Worm (Caenorhabditis elegans) whole organism, L2 larva: ENCODE measurements around the gene C09B9.2.

Source experiments
- C34F6.9 ChIP-seq: fragments of 150-350 bp; optimal IDR thresholded peaks from 2 replicates; lab custom pipeline; 2014; ENCODE audit warnings: missing biosample characterization, missing genetic modification characterization
- Y55F3AM.14 ChIP-seq: fragments of 200-800 bp; sonication (Bioruptor generic); optimal IDR thresholded peaks from 2 replicates; lab custom pipeline; 2018; ENCODE audit warnings: mild to moderate bottlenecking, missing genetic modification characterization, missing compliant biosample characterization
- alr-1 ChIP-seq: fragments of 150-350 bp; optimal IDR thresholded peaks from 2 replicates; lab custom pipeline; 2014; ENCODE audit warnings: missing biosample characterization, missing genetic modification characterization
- aly-2 ChIP-seq: fragments of 150-350 bp; optimal IDR thresholded peaks from 2 replicates; lab custom pipeline; 2014; ENCODE audit warnings: missing biosample characterization, missing genetic modification characterization
- ama-1 ChIP-seq: fragments of 150-350 bp; optimal IDR thresholded peaks from 2 replicates; lab custom pipeline; 2018; ENCODE audit warnings: inconsistent platforms
- blmp-1 ChIP-seq: sonication (generic microtip); optimal IDR thresholded peaks from 2 replicates; lab custom pipeline; 2017; ENCODE audit warnings: missing genetic modification characterization, mild to moderate bottlenecking, missing compliant biosample characterization, antibody characterized with exemption, moderate library complexity; ENCODE audit not compliant: insufficient read depth
- ceh-16 ChIP-seq: fragments of 150-350 bp; optimal IDR thresholded peaks from 2 replicates; lab custom pipeline; 2014; ENCODE audit warnings: missing biosample characterization, missing genetic modification characterization
- crh-2 ChIP-seq: sonication (generic microtip); optimal IDR thresholded peaks from 2 replicates; lab custom pipeline; 2017; ENCODE audit warnings: missing biosample characterization, missing genetic modification characterization
- dmd-4 ChIP-seq: sonication (generic microtip); optimal IDR thresholded peaks from 2 replicates; lab custom pipeline; 2017; ENCODE audit warnings: missing biosample characterization, missing genetic modification characterization
- egl-27 ChIP-seq: sonication (generic microtip); optimal IDR thresholded peaks from 3 replicates; lab custom pipeline; 2017; ENCODE audit warnings: missing biosample characterization, missing genetic modification reagents, missing genetic modification characterization
- elt-1 ChIP-seq: fragments of 150-350 bp; optimal IDR thresholded peaks from 2 replicates; lab custom pipeline; 2014; ENCODE audit warnings: missing biosample characterization, missing genetic modification characterization
- elt-3 ChIP-seq: sonication (generic microtip); optimal IDR thresholded peaks from 2 replicates; lab custom pipeline; 2017; ENCODE audit warnings: missing biosample characterization, missing genetic modification characterization
- fos-1 ChIP-seq: fragments of 150-350 bp; optimal IDR thresholded peaks from 2 replicates; lab custom pipeline; 2014; ENCODE audit warnings: missing biosample characterization, missing genetic modification characterization
- gmeb-1 ChIP-seq: fragments of 150-350 bp; optimal IDR thresholded peaks from 2 replicates; lab custom pipeline; 2014; ENCODE audit warnings: missing biosample characterization, missing genetic modification characterization
- lin-39 ChIP-seq: fragments of 150-350 bp; optimal IDR thresholded peaks from 2 replicates; lab custom pipeline; 2014; ENCODE audit warnings: missing biosample characterization, missing genetic modification reagents, missing genetic modification characterization
- lsy-2 ChIP-seq, 2 experiments: fragments of 150-350 bp in 1 of 2; sonication (generic microtip) in 1 of 2; optimal IDR thresholded peaks; 2 replicates each; lab custom pipeline; 2014 to 2017; ENCODE audit warnings: missing biosample characterization in 2 of 2, missing genetic modification characterization in 2 of 2
- mab-5 ChIP-seq: fragments of 150-350 bp; optimal IDR thresholded peaks from 2 replicates; lab custom pipeline; 2014; ENCODE audit warnings: missing biosample characterization, missing genetic modification characterization
- mbf-1 ChIP-seq: sonication (generic microtip); optimal IDR thresholded peaks from 2 replicates; lab custom pipeline; 2017; ENCODE audit warnings: missing biosample characterization, missing genetic modification characterization
- nhr-10 ChIP-seq: sonication (generic microtip); optimal IDR thresholded peaks from 2 replicates; lab custom pipeline; 2017; ENCODE audit warnings: missing biosample characterization, missing genetic modification characterization
- nhr-11 ChIP-seq: fragments of 150-350 bp; optimal IDR thresholded peaks from 2 replicates; lab custom pipeline; 2014; ENCODE audit warnings: missing biosample characterization, missing genetic modification characterization
- nhr-21 ChIP-seq: fragments of 150-350 bp; optimal IDR thresholded peaks from 2 replicates; lab custom pipeline; 2014; ENCODE audit warnings: missing biosample characterization, missing genetic modification characterization
- nhr-237 ChIP-seq: fragments of 150-350 bp; optimal IDR thresholded peaks from 2 replicates; lab custom pipeline; 2014; ENCODE audit warnings: missing biosample characterization, missing genetic modification characterization
- nhr-25 ChIP-seq: fragments of 150-350 bp; sonication (generic microtip); optimal IDR thresholded peaks from 3 replicates; lab custom pipeline; 2014; ENCODE audit warnings: missing biosample characterization, missing genetic modification characterization
- nhr-77 ChIP-seq: fragments of 150-350 bp; optimal IDR thresholded peaks from 2 replicates; lab custom pipeline; 2014; ENCODE audit warnings: missing biosample characterization, missing genetic modification characterization
- peb-1 ChIP-seq: fragments of 150-350 bp; optimal IDR thresholded peaks from 2 replicates; lab custom pipeline; 2014; ENCODE audit warnings: missing biosample characterization, missing genetic modification characterization
- sem-4 ChIP-seq: fragments of 150-350 bp; optimal IDR thresholded peaks from 2 replicates; lab custom pipeline; 2014; ENCODE audit warnings: missing biosample characterization, missing genetic modification reagents, missing genetic modification characterization
- skn-1 ChIP-seq: sonication (generic microtip); optimal IDR thresholded peaks from 2 replicates; lab custom pipeline; 2017; ENCODE audit warnings: missing biosample characterization, missing genetic modification characterization
- snpc-4 ChIP-seq: fragments of 150-350 bp; optimal IDR thresholded peaks from 2 replicates; lab custom pipeline; 2014; ENCODE audit warnings: missing biosample characterization, missing genetic modification characterization
- unc-39 ChIP-seq: fragments of 150-350 bp; optimal IDR thresholded peaks from 2 replicates; lab custom pipeline; 2014; ENCODE audit warnings: missing biosample characterization, missing genetic modification characterization
- unc-55 ChIP-seq: fragments of 150-350 bp; sonication (generic microtip); optimal IDR thresholded peaks from 3 replicates; lab custom pipeline; 2014; ENCODE audit warnings: missing biosample characterization, missing genetic modification reagents, missing genetic modification characterization
- unc-62 ChIP-seq: fragments of 150-350 bp; optimal IDR thresholded peaks from 2 replicates; lab custom pipeline; 2014; ENCODE audit warnings: missing biosample characterization, missing genetic modification reagents, missing genetic modification characterization
- zag-1 ChIP-seq: fragments of 150-350 bp; optimal IDR thresholded peaks from 2 replicates; lab custom pipeline; 2014; ENCODE audit warnings: missing biosample characterization, missing genetic modification characterization
- ztf-11 ChIP-seq: sonication (generic microtip); optimal IDR thresholded peaks from 2 replicates; lab custom pipeline; 2017; ENCODE audit warnings: missing biosample characterization, missing genetic modification characterization
- ztf-4 ChIP-seq: fragments of 150-350 bp; optimal IDR thresholded peaks from 2 replicates; lab custom pipeline; 2014; ENCODE audit warnings: missing biosample characterization, missing genetic modification characterization

C09B9.2 gene

ce11 chrIV:4992089-4992488, 37.0 kb upstream of the C09B9.2 start, which contains the start of gene str-162:
str-162 (plus strand) TSS chrIV:4992389.
- TF ChIP-seq aly-2 (no peak), blmp-1 (no peak), mbf-1 (tag; lab: Kevin White, UChicago) (no peak), sem-4 (tag; lab: Kevin White, UChicago) (no peak), elt-3 (tag; lab: Kevin White, UChicago) (no peak), fos-1 (tag; lab: Kevin White, UChicago) (no peak), nhr-77 (no peak), nhr-11 (tag; lab: Kevin White, UChicago) (no peak), crh-2 (tag; lab: Kevin White, UChicago) (no peak), elt-1 (no peak), nhr-25 (tag; lab: Kevin White, UChicago) (no peak)

- no peak for TF ChIP-seq alr-1 (tag; lab: Kevin White, UChicago)
- no peak for TF ChIP-seq unc-62
- TF ChIP-seq nhr-21 (tag; lab: Kevin White, UChicago) = no peak
Measured at ce11 chrIV:4993128-4993527, 36.0 kb upstream of the C09B9.2 start.

DNA sequence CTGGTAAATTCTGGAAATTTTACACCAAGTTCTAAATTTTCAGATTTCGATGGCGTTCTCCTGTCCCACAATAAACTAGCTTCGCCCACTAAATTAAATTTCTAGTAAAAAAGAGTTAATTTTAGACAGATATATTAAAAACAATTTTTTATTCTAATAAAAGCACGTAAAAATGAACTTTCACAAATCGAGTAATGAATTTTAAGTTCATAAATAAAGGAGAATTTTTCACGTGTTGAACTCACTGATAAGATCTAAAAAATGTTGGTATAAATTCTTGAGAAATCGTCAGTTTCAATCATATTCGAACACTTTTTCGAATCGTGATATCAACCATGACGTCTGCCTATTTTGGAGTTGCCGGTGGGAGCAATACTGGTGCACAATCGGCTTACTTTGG, 33.2 kb upstream of the C09B9.2 start, which contains the start of gene ssq-2:
Gene ssq-2 (plus strand): TSS at position 301 of the 400 bp plus-strand sequence.
- TF ChIP-seq egl-27 (tag; lab: Kevin White, UChicago) (no peak), dmd-4 (tag; lab: Kevin White, UChicago) (no peak), unc-39 (tag; lab: Kevin White, UChicago) (no peak), nhr-10 (tag; lab: Kevin White, UChicago) (no peak), snpc-4 (no peak), lin-39 (no peak), ama-1 (no peak), peb-1 (tag; lab: Kevin White, UChicago) (no peak), unc-62 (no peak), crh-2 (tag; lab: Kevin White, UChicago) (no peak), lsy-2 (tag; optimal IDR thresholded peaks at IDR 0.05; lab: Kevin White, UChicago) (no peak), elt-1 (no peak)

DNA sequence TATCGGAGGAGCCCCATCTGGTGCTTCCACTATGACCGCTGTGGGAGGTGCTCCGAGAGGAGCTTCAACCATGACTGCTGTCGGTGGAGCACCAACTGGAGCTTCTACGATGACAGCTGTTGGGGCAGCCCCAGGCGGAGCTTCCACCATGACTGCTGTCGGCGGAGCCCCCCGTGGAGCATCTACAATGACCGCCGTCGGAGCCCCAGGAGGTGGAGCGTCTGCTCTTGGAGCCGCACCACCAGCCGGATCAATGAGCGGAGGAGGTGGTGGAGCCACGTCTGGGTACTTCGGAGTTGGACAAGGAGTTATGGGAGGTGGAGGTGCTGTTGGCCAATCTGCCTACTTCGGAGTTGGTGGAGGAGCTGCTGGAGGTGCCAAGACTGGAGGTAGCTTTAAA, 32.1 kb upstream of the C09B9.2 start:
- no peak for TF ChIP-seq nhr-77
- TF ChIP-seq crh-2 (tag; lab: Kevin White, UChicago) = no peak
- TF ChIP-seq skn-1 (tag; lab: Kevin White, UChicago) = no peak
- no peak for TF ChIP-seq nhr-11 (tag; lab: Kevin White, UChicago)
- TF ChIP-seq egl-27 (tag; lab: Kevin White, UChicago) = no peak
- TF ChIP-seq mab-5 (tag; lab: Kevin White, UChicago) = no peak
- TF ChIP-seq lsy-2 (tag; optimal IDR thresholded peaks at IDR 0.05; lab: Kevin White, UChicago) = no peak
- no peak for TF ChIP-seq nhr-21 (tag; lab: Kevin White, UChicago)
- no peak for TF ChIP-seq gmeb-1 (tag; lab: Kevin White, UChicago)
- no peak for TF ChIP-seq nhr-25 (tag; lab: Kevin White, UChicago)
- TF ChIP-seq zag-1 (tag; lab: Kevin White, UChicago) = no peak
- TF ChIP-seq Y55F3AM.14 (GFP tag; lab: Kevin White, UChicago) = no peak
- TF ChIP-seq unc-55 (GFP tag; lab: Kevin White, UChicago) = no peak
- no peak for TF ChIP-seq nhr-237 (tag; lab: Kevin White, UChicago)
- TF ChIP-seq alr-1 (tag; lab: Kevin White, UChicago) = no peak
- no peak for TF ChIP-seq ztf-11 (tag; lab: Kevin White, UChicago)
- no peak for TF ChIP-seq ceh-16 (tag; lab: Kevin White, UChicago)
- TF ChIP-seq unc-39 (tag; lab: Kevin White, UChicago) = no peak
- no peak for TF ChIP-seq nhr-10 (tag; lab: Kevin White, UChicago)
- TF ChIP-seq ztf-4 = no peak

DNA sequence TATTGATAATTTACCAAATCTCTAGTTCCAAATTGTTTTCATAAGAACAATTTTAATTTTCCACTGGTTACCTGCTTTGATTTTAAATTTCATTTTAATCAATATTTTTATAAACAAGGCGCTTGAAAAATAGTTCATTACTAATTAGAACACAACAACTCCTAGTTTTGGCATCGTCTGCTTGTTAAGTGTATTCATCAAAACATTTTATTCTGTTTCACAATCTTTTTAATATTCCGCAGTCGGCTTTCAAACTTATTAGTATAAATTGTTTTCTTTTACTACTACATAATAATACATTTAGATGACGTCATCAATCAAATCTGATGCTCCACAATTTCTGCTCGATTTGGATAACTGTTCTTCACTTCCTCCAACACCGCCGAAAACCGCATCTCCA, 26.6 kb upstream of the C09B9.2 start, which contains the start of gene pes-1:
Gene pes-1 (plus strand): TSS at position 301 of the 400 bp plus-strand sequence.
- no peak for TF ChIP-seq ztf-4
- TF ChIP-seq crh-2 (tag; lab: Kevin White, UChicago) = no peak
- TF ChIP-seq alr-1 (tag; lab: Kevin White, UChicago) = no peak
- TF ChIP-seq nhr-25 (tag; lab: Kevin White, UChicago) = no peak

DNA sequence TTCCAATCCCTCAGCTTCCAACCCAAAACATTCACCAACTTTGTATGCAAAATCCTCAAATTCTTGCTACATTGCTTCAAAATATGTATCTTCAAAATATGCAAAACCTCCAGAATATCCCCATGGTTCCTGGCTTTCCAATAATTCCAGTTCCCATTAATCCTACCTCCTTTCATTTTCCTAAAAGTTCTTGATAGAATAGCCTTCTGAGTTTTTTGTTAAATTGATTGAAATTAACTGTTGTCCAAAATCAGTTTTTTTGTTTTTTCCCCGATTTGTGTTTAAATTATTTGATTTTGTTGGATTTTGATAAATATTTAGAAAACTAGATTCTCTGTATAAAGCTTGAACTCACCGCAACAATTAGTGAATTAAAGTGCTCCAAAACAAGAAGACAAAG, 23.9 kb upstream of the C09B9.2 start:
- TF ChIP-seq C34F6.9 (tag; lab: Kevin White, UChicago) (no peak), aly-2 (no peak)
